Worm (Caenorhabditis elegans) whole organism, mixed stage, embryonic: Measurements from ENCODE around the gene fipr-3.

Experiments used
- flh-1 ChIP-seq: fragments of 200-800 bp; sonication (Bioruptor generic); optimal IDR thresholded peaks from 2 replicates; lab custom pipeline; 2018; ENCODE audit warnings: mild to moderate bottlenecking, missing genetic modification characterization, moderate library complexity, missing compliant biosample characterization
- nhr-12 ChIP-seq: fragments of 150-350 bp; optimal IDR thresholded peaks from 2 replicates; lab custom pipeline; 2014; ENCODE audit warnings: missing biosample characterization, missing genetic modification characterization
- nhr-237 ChIP-seq: fragments of 150-350 bp; optimal IDR thresholded peaks from 2 replicates; lab custom pipeline; 2014; ENCODE audit warnings: missing biosample characterization, missing genetic modification characterization
- nhr-28 ChIP-seq: fragments of 150-350 bp; optimal IDR thresholded peaks from 2 replicates; lab custom pipeline; 2014; ENCODE audit warnings: missing biosample characterization, missing genetic modification characterization
- snpc-4 ChIP-seq: fragments of 150-350 bp; optimal IDR thresholded peaks from 2 replicates; lab custom pipeline; 2014; ENCODE audit warnings: missing biosample characterization, missing genetic modification characterization
- ztf-11 ChIP-seq: fragments of 150-350 bp; optimal IDR thresholded peaks from 2 replicates; lab custom pipeline; 2014; ENCODE audit warnings: missing biosample characterization, missing genetic modification characterization

ce11 chrX:14423105-14423504 is at the start of gene fipr-3:
- TF ChIP-seq snpc-4 (tag; lab: Kevin White, UChicago) (no peak), nhr-28 (no peak), nhr-237 (tag; lab: Kevin White, UChicago) (no peak), nhr-12 (tag; lab: Kevin White, UChicago) (no peak), ztf-11 (tag; lab: Kevin White, UChicago) (no peak), flh-1 (GFP tag; lab: Kevin White, UChicago) (no peak)
